Fruit fly (Drosophila melanogaster) whole organism, pupa: ENCODE results near the gene glob3.

Experiments used
- CG15710 ChIP-seq: fragments of 200-800 bp; sonication (Bioruptor generic); optimal IDR thresholded peaks from 2 replicates; lab custom pipeline; 2018; ENCODE audit warnings: missing biosample characterization, mild to moderate bottlenecking, missing genetic modification characterization, moderate library complexity
- Pif1B ChIP-seq: fragments of 200-800 bp; sonication (Bioruptor generic); optimal IDR thresholded peaks from 3 replicates; lab custom pipeline; 2016; ENCODE audit warnings: missing biosample characterization, missing genetic modification characterization

dm6 chr3R:5881308-5881707 lies 51.4 kb downstream of the glob3 start:
- TF ChIP-seq CG15710 (no peak), Pif1B (no peak)
